Fruit fly (Drosophila melanogaster): ENCODE results near the gene CG42680.
A peak's percentile ranks its signal among the peaks of the same experiment; 100 is the strongest.

Gene CG42680

dm6 chr2L:14552141-14552748 is 35.8 kb downstream of the CG42680 start (continued):
- TF ChIP-seq chinmo (GFP tag; IDR thresholded peaks at IDR 0.05; ENCODE audit: partially characterized antibody) (no peak), wor (GFP tag; IDR thresholded peaks at IDR 0.05) (no peak), ttk (GFP tag; IDR thresholded peaks at IDR 0.05) (no peak), CG9215 (GFP tag; IDR thresholded peaks at IDR 0.05) (no peak), CG33557 (GFP tag; optimal IDR thresholded peaks at IDR 0.05) (peak; percentile 27), unpg (GFP tag; optimal IDR thresholded peaks at IDR 0.05) (peak; percentile 77), Nf-YB (GFP tag; optimal IDR thresholded peaks at IDR 0.05) (peak; percentile 43), CG30403 (GFP tag; optimal IDR thresholded peaks at IDR 0.05) (peak; percentile 75), CG8290 (GFP tag; optimal IDR thresholded peaks at IDR 0.05) (peak; percentile 19), CG8290 (tag; optimal IDR thresholded peaks at IDR 0.05) (peak in 1 of 2 experiments; percentile 29), CG1647 (GFP tag; optimal IDR thresholded peaks at IDR 0.05) (peak; percentile 46), Bgb (GFP tag; IDR thresholded peaks at IDR 0.05; ENCODE audit: partially characterized antibody) (no peak), Max (GFP tag; optimal IDR thresholded peaks at IDR 0.05) (peak; percentile 62), CG17612 (GFP tag; IDR thresholded peaks at IDR 0.05) (no peak), bab2 (GFP tag; optimal IDR thresholded peaks at IDR 0.05) (peak; percentile 70), shn (GFP tag; optimal IDR thresholded peaks at IDR 0.05) (peak; percentile 42), Antp (GFP tag; optimal IDR thresholded peaks at IDR 0.05) (peak; percentile 14), gcm2 (GFP tag; optimal IDR thresholded peaks at IDR 0.05) (no peak), B-H1 (GFP tag; IDR thresholded peaks at IDR 0.05) (no peak; the same call in 2 of the 3 replicates), br (optimal IDR thresholded peaks at IDR 0.05) (no peak), zen (tag; optimal IDR thresholded peaks at IDR 0.05) (peak; percentile 85), onecut (GFP tag; IDR thresholded peaks at IDR 0.05) (peak; percentile 27), da (GFP tag; optimal IDR thresholded peaks at IDR 0.05) (no peak), CG12769 (tag; optimal IDR thresholded peaks at IDR 0.05) (peak; percentile 52), CG1024 (GFP tag; IDR thresholded peaks at IDR 0.05) (no peak; the same call in 1 of the 2 replicates), pb (GFP tag; optimal IDR thresholded peaks at IDR 0.05) (peak; percentile 13), kah (GFP tag; optimal IDR thresholded peaks at IDR 0.05) (no peak), Mrtf (GFP tag; IDR thresholded peaks at IDR 0.05) (peak; percentile 43; the same call in 1 of the 3 replicates), sr (GFP tag; IDR thresholded peaks at IDR 0.05) (no peak), CG18476 (GFP tag; optimal IDR thresholded peaks at IDR 0.05) (peak; percentile 46), Hmr (GFP tag; optimal IDR thresholded peaks at IDR 0.05) (peak; percentile 33), Spps (tag; optimal IDR thresholded peaks at IDR 0.05) (peak; percentile 42), CG11504 (tag; optimal IDR thresholded peaks at IDR 0.05) (peak; percentile 69), kay (GFP tag; optimal IDR thresholded peaks at IDR 0.05) (no peak), so (GFP tag; IDR thresholded peaks at IDR 0.05) (no peak), Gug (GFP tag; IDR thresholded peaks at IDR 0.05) (peak; percentile 14; the same call in 1 of the 4 replicates), ATbp (GFP tag; optimal IDR thresholded peaks at IDR 0.05) (peak; percentile 63), CG9876 (GFP tag; optimal IDR thresholded peaks at IDR 0.05) (peak; percentile 32), Sry-δ (GFP tag; optimal IDR thresholded peaks at IDR 0.05) (peak; percentile 32), oc (tag; optimal IDR thresholded peaks at IDR 0.05) (no peak), CG15514 (GFP tag; optimal IDR thresholded peaks at IDR 0.05) (peak; percentile 14), jing (GFP tag; optimal IDR thresholded peaks at IDR 0.05) (peak; percentile 24), CG15479 (GFP tag; optimal IDR thresholded peaks at IDR 0.05) (peak; percentile 0), kni (GFP tag; optimal IDR thresholded peaks at IDR 0.05) (no peak), stwl (tag; optimal IDR thresholded peaks at IDR 0.05) (peak; percentile 30), CG16863 (GFP tag; optimal IDR thresholded peaks at IDR 0.05) (peak; percentile 51), CG9437 (GFP tag; optimal IDR thresholded peaks at IDR 0.05) (no peak), Dref (GFP tag; IDR thresholded peaks at IDR 0.05) (no peak), CG9817 (tag; optimal IDR thresholded peaks at IDR 0.05) (peak; percentile 33), Jarid2 (GFP tag; optimal IDR thresholded peaks at IDR 0.05) (peak; percentile 22), ato (GFP tag; IDR thresholded peaks at IDR 0.05; ENCODE audit: partially characterized antibody) (no peak)
